Worm (Caenorhabditis elegans): ENCODE data around the gene cyp-34A10.

ce11 chrV:3985104-3985503 is 12.3 kb upstream of the cyp-34A10 start:
- no peak for TF ChIP-seq mdl-1 (tag; optimal IDR thresholded peaks at IDR 0.05)
- no peak for TF ChIP-seq nhr-28 (tag; optimal IDR thresholded peaks at IDR 0.05)
- no peak for TF ChIP-seq dmd-6 (GFP tag; IDR thresholded peaks at IDR 0.05)
- TF ChIP-seq Y105C5A.15 (GFP tag; IDR thresholded peaks at IDR 0.05) = no peak
- no peak for TF ChIP-seq jun-1 (tag; optimal IDR thresholded peaks at IDR 0.05)
- TF ChIP-seq duxl-1 (tag; optimal IDR thresholded peaks at IDR 0.05; ENCODE audit: poor library complexity) = no peak
- no peak for TF ChIP-seq madf-9 (GFP tag; conservative IDR thresholded peaks at IDR 0.05)
- no peak for TF ChIP-seq nhr-6 (tag; optimal IDR thresholded peaks at IDR 0.05)
- no peak for TF ChIP-seq fos-1 (tag; optimal IDR thresholded peaks at IDR 0.05)
- no peak for TF ChIP-seq aly-2 (tag; optimal IDR thresholded peaks at IDR 0.05)
- TF ChIP-seq snpc-4 (tag; optimal IDR thresholded peaks at IDR 0.05) = no peak
- no peak for TF ChIP-seq hlh-30 (tag; optimal IDR thresholded peaks at IDR 0.05; ENCODE audit: insufficient read depth)
- no peak for TF ChIP-seq egl-27 (tag; optimal IDR thresholded peaks at IDR 0.05)
- no peak for TF ChIP-seq zag-1 (tag; optimal IDR thresholded peaks at IDR 0.05)
